Fruit fly (Drosophila melanogaster): ENCODE data around the gene Osi5.
A peak's percentile ranks its signal among the peaks of the same experiment; 100 is the strongest.

The Osi5 gene

dm6 chr3R:6233104-6233503 is 5.8 kb downstream of the Osi5 start (continued):
- no peak for TF ChIP-seq btn (GFP tag; optimal IDR thresholded peaks at IDR 0.05)
- no peak for TF ChIP-seq CG16779 (GFP tag; IDR thresholded peaks at IDR 0.05)
- TF ChIP-seq Eip74EF (GFP tag; optimal IDR thresholded peaks at IDR 0.05), result peak in 1 of 2 experiments; percentile 11
- TF ChIP-seq CG3065 (GFP tag; optimal IDR thresholded peaks at IDR 0.05), result no peak
- 0 out of 2 replicates have a peak, but pooled peaks have one; percentile 31 for TF ChIP-seq wor (GFP tag; IDR thresholded peaks at IDR 0.05)
- TF ChIP-seq CG18011 (GFP tag; optimal IDR thresholded peaks at IDR 0.05), result no peak
- no peak for TF ChIP-seq NFAT (GFP tag; IDR thresholded peaks at IDR 0.05)
- no peak for TF ChIP-seq ac (GFP tag; optimal IDR thresholded peaks at IDR 0.05)
- no peak for TF ChIP-seq ro (GFP tag; IDR thresholded peaks at IDR 0.05)
- no peak for TF ChIP-seq CG30431 (GFP tag; optimal IDR thresholded peaks at IDR 0.05)
- TF ChIP-seq tgo (GFP tag; IDR thresholded peaks at IDR 0.05), result no peak
- TF ChIP-seq hb (GFP tag; IDR thresholded peaks at IDR 0.05; ENCODE audit: partially characterized antibody), result no peak
- no peak for TF ChIP-seq pan (optimal IDR thresholded peaks at IDR 0.05)
- no peak for TF ChIP-seq pan (GFP tag; optimal IDR thresholded peaks at IDR 0.05 in 1 of 2, IDR thresholded peaks at IDR 0.05 in 1 of 2)
- no peak for TF ChIP-seq Fer1 (GFP tag; optimal IDR thresholded peaks at IDR 0.05)
- no peak for TF ChIP-seq ham (GFP tag; IDR thresholded peaks at IDR 0.05)
- no peak for TF ChIP-seq CG13123 (GFP tag; optimal IDR thresholded peaks at IDR 0.05)
- TF ChIP-seq Aef1 (GFP tag; IDR thresholded peaks at IDR 0.05), result no peak
- TF ChIP-seq CG16813 (GFP tag; IDR thresholded peaks at IDR 0.05; ENCODE audit: partially characterized antibody), result no peak
- no peak for TF ChIP-seq pb (GFP tag; optimal IDR thresholded peaks at IDR 0.05)
- no peak for TF ChIP-seq kni (GFP tag; optimal IDR thresholded peaks at IDR 0.05)
- no peak for TF ChIP-seq Stat92E (GFP tag; optimal IDR thresholded peaks at IDR 0.05)
- TF ChIP-seq sens (GFP tag), result peak; percentile 80
- TF ChIP-seq fd102C (GFP tag; optimal IDR thresholded peaks at IDR 0.05), result no peak
- TF ChIP-seq CG18599 (GFP tag; optimal IDR thresholded peaks at IDR 0.05), result no peak
- no peak for TF ChIP-seq MTF-1 (GFP tag; optimal IDR thresholded peaks at IDR 0.05; ENCODE audit: borderline replicate concordance)
- peak; percentile 20 for TF ChIP-seq CG13424 (tag; optimal IDR thresholded peaks at IDR 0.05)
- no peak for TF ChIP-seq Bteb2 (GFP tag; optimal IDR thresholded peaks at IDR 0.05)
- no peak for TF ChIP-seq NK7.1 (GFP tag; optimal IDR thresholded peaks at IDR 0.05)
- no peak for TF ChIP-seq CG15269 (tag; optimal IDR thresholded peaks at IDR 0.05)
- TF ChIP-seq gem (tag; optimal IDR thresholded peaks at IDR 0.05), result peak; percentile 48
- no peak for TF ChIP-seq B-H2 (GFP tag; optimal IDR thresholded peaks at IDR 0.05)
- TF ChIP-seq Drgx (GFP tag; IDR thresholded peaks at IDR 0.05), result no peak
- peak; percentile 20 for TF ChIP-seq Asciz (GFP tag; optimal IDR thresholded peaks at IDR 0.05)
- TF ChIP-seq CG31441 (GFP tag; IDR thresholded peaks at IDR 0.05), result peak; percentile 42; the same call in 1 of the 2 replicates
- TF ChIP-seq crol (GFP tag; IDR thresholded peaks at IDR 0.05), result no peak
- no peak for TF ChIP-seq h (optimal IDR thresholded peaks at IDR 0.05)
- no peak for TF ChIP-seq Mrtf (GFP tag; IDR thresholded peaks at IDR 0.05)
- no peak for TF ChIP-seq amos (GFP tag; IDR thresholded peaks at IDR 0.05; ENCODE audit: partially characterized antibody)
- no peak for TF ChIP-seq CG11695 (GFP tag; IDR thresholded peaks at IDR 0.05)
- no peak for TF ChIP-seq caup (GFP tag; optimal IDR thresholded peaks at IDR 0.05; ENCODE audit: severe bottlenecking)
- TF ChIP-seq CG4617 (GFP tag; optimal IDR thresholded peaks at IDR 0.05; ENCODE audit: borderline replicate concordance), result no peak
- no peak for TF ChIP-seq fru (optimal IDR thresholded peaks at IDR 0.05)
- no peak for TF ChIP-seq Meics (GFP tag; optimal IDR thresholded peaks at IDR 0.05)
- no peak for TF ChIP-seq rib (GFP tag; IDR thresholded peaks at IDR 0.05)
- TF ChIP-seq Sox100B (GFP tag; optimal IDR thresholded peaks at IDR 0.05), result peak; percentile 44
- no peak for TF ChIP-seq lbe (GFP tag; optimal IDR thresholded peaks at IDR 0.05)
- TF ChIP-seq gce (GFP tag; IDR thresholded peaks at IDR 0.05), result no peak
- TF ChIP-seq aop (GFP tag; IDR thresholded peaks at IDR 0.05), result no peak
- TF ChIP-seq bbx (GFP tag; IDR thresholded peaks at IDR 0.05; ENCODE audit: partially characterized antibody), result no peak
- TF ChIP-seq bcd (GFP tag; optimal IDR thresholded peaks at IDR 0.05), result no peak
- no peak for TF ChIP-seq CG12942 (GFP tag; optimal IDR thresholded peaks at IDR 0.05)

Data from whole organism, embryonic.